Worm (Caenorhabditis elegans) whole organism, L4 larva: ENCODE results near the gene C06A6.7.

ENCODE experiments used
- F26F4.8 ChIP-seq: fragments of 200-800 bp; sonication (Bioruptor generic); conservative IDR thresholded peaks from 2 replicates; pipeline ENCODE4 v1.3.6; 2022; ENCODE audit warnings: missing genetic modification characterization, missing compliant biosample characterization
- ZK337.2 ChIP-seq: fragments of 200-800 bp; sonication (Bioruptor generic); IDR thresholded peaks from 2 replicates; pipeline ENCODE4 v1.3.6; 2022; ENCODE audit warnings: missing genetic modification reagents, missing genetic modification characterization, missing compliant biosample characterization
- aha-1 ChIP-seq: fragments of 150-350 bp; peaks from one replicate; lab custom pipeline; 2014; ENCODE audit warnings: missing biosample characterization, missing genetic modification characterization
- aly-2 ChIP-seq: sonication (generic microtip); optimal IDR thresholded peaks from 2 replicates; lab custom pipeline; 2018; ENCODE audit warnings: missing biosample characterization, missing genetic modification characterization
- attf-4 ChIP-seq: sonication (generic microtip); optimal IDR thresholded peaks from 3 replicates; lab custom pipeline; 2017; ENCODE audit warnings: missing biosample characterization, missing genetic modification characterization
- ceh-28 ChIP-seq: fragments of 150-350 bp; optimal IDR thresholded peaks from 2 replicates; lab custom pipeline; 2014; ENCODE audit warnings: missing biosample characterization, missing genetic modification reagents, missing genetic modification characterization
- ceh-44 ChIP-seq: fragments of 200-800 bp; sonication (Bioruptor generic); IDR thresholded peaks from 2 replicates; pipeline ENCODE4 v1.3.6; 2022; ENCODE audit warnings: missing genetic modification reagents, missing genetic modification characterization, missing compliant biosample characterization
- ces-1 ChIP-seq: fragments of 150-350 bp; sonication (generic microtip); optimal IDR thresholded peaks from 4 replicates; lab custom pipeline; 2014; ENCODE audit warnings: missing biosample characterization, missing genetic modification reagents, missing genetic modification characterization
- ctbp-1 ChIP-seq: fragments of 200-800 bp; sonication (Bioruptor generic); IDR thresholded peaks from 2 replicates; pipeline ENCODE4 v1.3.6; 2022; ENCODE audit warnings: missing genetic modification reagents, missing genetic modification characterization, missing compliant biosample characterization
- daf-16 ChIP-seq, 3 experiments: sonication (generic microtip); optimal IDR thresholded peaks; 2 replicates each; lab custom pipeline; 2016 to 2017; ENCODE audit warnings: missing genetic modification characterization in 3 of 3, missing genetic modification reagents in 3 of 3, mild to moderate bottlenecking in 2 of 3, missing compliant biosample characterization in 2 of 3, missing biosample characterization in 1 of 3, moderate library complexity in 1 of 3
- dmd-6 ChIP-seq: fragments of 200-800 bp; sonication (Bioruptor generic); IDR thresholded peaks from 2 replicates; pipeline ENCODE4 v1.3.6; 2022; ENCODE audit warnings: missing genetic modification reagents, missing genetic modification characterization, missing compliant biosample characterization
- dmd-8 ChIP-seq: fragments of 200-800 bp; sonication (Bioruptor generic); IDR thresholded peaks from 2 replicates; pipeline ENCODE4 v1.3.6; 2022; ENCODE audit warnings: missing genetic modification characterization, missing compliant biosample characterization
- dpl-1 ChIP-seq: fragments of 150-350 bp; optimal IDR thresholded peaks from 2 replicates; lab custom pipeline; 2014; ENCODE audit warnings: missing biosample characterization, missing genetic modification reagents, missing genetic modification characterization
- duxl-1 ChIP-seq: sonication (generic microtip); optimal IDR thresholded peaks from 2 replicates; lab custom pipeline; 2016; ENCODE audit warnings: mild to moderate bottlenecking, missing genetic modification characterization, moderate library complexity, missing compliant biosample characterization; ENCODE audit not compliant: poor library complexity
- egl-43 ChIP-seq: fragments of 200-800 bp; sonication (Bioruptor generic); IDR thresholded peaks from 2 replicates; pipeline ENCODE4 v1.3.6; 2022; ENCODE audit warnings: missing genetic modification reagents, missing genetic modification characterization, missing compliant biosample characterization
- gei-8 ChIP-seq: fragments of 200-800 bp; sonication (Bioruptor generic); optimal IDR thresholded peaks from 2 replicates; lab custom pipeline; 2018; ENCODE audit warnings: mild to moderate bottlenecking, missing genetic modification characterization, missing compliant biosample characterization
- hif-1 ChIP-seq, 2 experiments: sonication (generic microtip); optimal IDR thresholded peaks; 2 replicates each; lab custom pipeline; 2016 to 2017; ENCODE audit warnings: missing compliant biosample characterization in 2 of 2, missing genetic modification characterization in 2 of 2, missing genetic modification reagents in 2 of 2, missing genotype in 2 of 2, mild to moderate bottlenecking in 1 of 2
- jun-1 ChIP-seq: fragments of 150-350 bp; optimal IDR thresholded peaks from 2 replicates; lab custom pipeline; 2014; ENCODE audit warnings: missing biosample characterization, missing genetic modification reagents, missing genetic modification characterization
- lin-1 ChIP-seq: fragments of 200-800 bp; sonication (Bioruptor generic); IDR thresholded peaks from 2 replicates; pipeline ENCODE4 v1.3.6; 2022; ENCODE audit warnings: missing genetic modification reagents, missing genetic modification characterization, missing compliant biosample characterization
- lin-13 ChIP-seq: fragments of 150-350 bp; optimal IDR thresholded peaks from 2 replicates; lab custom pipeline; 2014; ENCODE audit warnings: missing biosample characterization, missing genetic modification reagents, missing genetic modification characterization
- lin-15B ChIP-seq: fragments of 150-350 bp; sonication (generic microtip); optimal IDR thresholded peaks from 3 replicates; lab custom pipeline; 2014; ENCODE audit warnings: missing biosample characterization, missing genetic modification characterization
- lin-39 ChIP-seq: fragments of 150-350 bp; optimal IDR thresholded peaks from 2 replicates; lab custom pipeline; 2014; ENCODE audit warnings: missing biosample characterization, missing genetic modification reagents, missing genetic modification characterization
- lsy-2 ChIP-seq, 2 experiments: fragments of 150-350 bp in 1 of 2; sonication (generic microtip) in 1 of 2; optimal IDR thresholded peaks; 2 replicates each; lab custom pipeline; 2014 to 2017; ENCODE audit warnings: missing biosample characterization in 2 of 2, missing genetic modification characterization in 2 of 2
- madf-5 ChIP-seq, 2 experiments: fragments of 200-800 bp; sonication (Bioruptor generic); IDR thresholded peaks; 2 replicates each; pipeline ENCODE4 v1.3.6; 2022; ENCODE audit warnings: missing compliant biosample characterization in 2 of 2, missing genetic modification characterization in 2 of 2
- mdl-1 ChIP-seq, 2 experiments: fragments of 150-350 bp in 1 of 2; sonication (generic microtip) in 1 of 2; optimal IDR thresholded peaks; 2 replicates each; lab custom pipeline; 2014 to 2017; ENCODE audit warnings: missing biosample characterization in 2 of 2, missing genetic modification characterization in 2 of 2
- mdt-29 ChIP-seq: fragments of 200-800 bp; sonication (Bioruptor generic); IDR thresholded peaks from 2 replicates; pipeline ENCODE4 v1.3.6; 2022; ENCODE audit warnings: missing genetic modification reagents, missing genetic modification characterization, missing compliant biosample characterization
- mep-1 ChIP-seq: fragments of 150-350 bp; sonication (generic microtip); optimal IDR thresholded peaks from 3 replicates; lab custom pipeline; 2014; ENCODE audit warnings: missing biosample characterization, missing genetic modification characterization
- mxl-3 ChIP-seq: fragments of 200-800 bp; sonication (Bioruptor generic); optimal IDR thresholded peaks from 2 replicates; lab custom pipeline; 2018; ENCODE audit warnings: mild to moderate bottlenecking, missing genetic modification characterization, missing compliant biosample characterization
- nhr-102 ChIP-seq: sonication (generic microtip); optimal IDR thresholded peaks from 2 replicates; lab custom pipeline; 2016; ENCODE audit warnings: mild to moderate bottlenecking, missing genetic modification characterization, moderate library complexity, missing compliant biosample characterization
- nhr-25 ChIP-seq: sonication (generic microtip); optimal IDR thresholded peaks from 2 replicates; lab custom pipeline; 2017; ENCODE audit warnings: missing genetic modification characterization, mild to moderate bottlenecking, missing compliant biosample characterization, antibody characterized with exemption, moderate library complexity, borderline replicate concordance; ENCODE audit not compliant: insufficient read depth
- nhr-42 ChIP-seq: fragments of 200-800 bp; sonication (Bioruptor generic); IDR thresholded peaks from 2 replicates; pipeline ENCODE4 v1.3.6; 2022; ENCODE audit warnings: missing genetic modification characterization, missing compliant biosample characterization
- nhr-48 ChIP-seq: sonication (generic microtip); optimal IDR thresholded peaks from 2 replicates; lab custom pipeline; 2016; ENCODE audit warnings: mild to moderate bottlenecking, missing genetic modification characterization, missing compliant biosample characterization
- nhr-77 ChIP-seq: fragments of 150-350 bp; optimal IDR thresholded peaks from 2 replicates; lab custom pipeline; 2014; ENCODE audit warnings: missing biosample characterization, missing genetic modification characterization
- set-16 ChIP-seq: fragments of 200-800 bp; sonication (Bioruptor generic); IDR thresholded peaks from 2 replicates; pipeline ENCODE4 v1.3.6; 2022; ENCODE audit warnings: missing genetic modification reagents, missing genetic modification characterization, missing compliant biosample characterization
- skn-1 ChIP-seq: fragments of 150-350 bp; optimal IDR thresholded peaks from 2 replicates; lab custom pipeline; 2014; ENCODE audit warnings: missing biosample characterization, missing genetic modification characterization
- snpc-1.2 ChIP-seq: fragments of 200-800 bp; sonication (Bioruptor generic); IDR thresholded peaks from 2 replicates; pipeline ENCODE4 v1.3.6; 2022; ENCODE audit warnings: missing genetic modification reagents, missing genetic modification characterization, missing compliant biosample characterization
- spr-1 ChIP-seq: sonication (generic microtip); optimal IDR thresholded peaks from 2 replicates; lab custom pipeline; 2016; ENCODE audit warnings: mild to moderate bottlenecking, missing genetic modification characterization, missing compliant biosample characterization
- tra-1 ChIP-seq: fragments of 200-800 bp; sonication (Bioruptor generic); IDR thresholded peaks from 2 replicates; pipeline ENCODE4 v1.3.6; 2022; ENCODE audit warnings: missing genetic modification reagents, missing genetic modification characterization, missing compliant biosample characterization
- unc-130 ChIP-seq: sonication (generic microtip); optimal IDR thresholded peaks from 2 replicates; lab custom pipeline; 2016; ENCODE audit warnings: missing genetic modification reagents, missing genetic modification characterization, missing compliant biosample characterization
- unc-39 ChIP-seq: sonication (generic microtip); optimal IDR thresholded peaks from 2 replicates; lab custom pipeline; 2017; ENCODE audit warnings: missing biosample characterization, missing genetic modification characterization
- unc-62 ChIP-seq, 3 experiments: fragments of 150-350 bp in 1 of 3; sonication (generic microtip); optimal IDR thresholded peaks in 2 of 3; peaks in 1 of 3; 1 replicate in 1 of 3; 2 replicates in 2 of 3; lab custom pipeline; 2014 to 2017; ENCODE audit warnings: missing biosample characterization in 3 of 3, missing genetic modification characterization in 3 of 3, missing genetic modification reagents in 3 of 3, missing genotype in 1 of 3
- vab-7 ChIP-seq: fragments of 200-800 bp; sonication (Bioruptor generic); IDR thresholded peaks from 2 replicates; pipeline ENCODE4 v1.3.6; 2022; ENCODE audit warnings: missing genetic modification reagents, missing genetic modification characterization, missing compliant biosample characterization
- zfp-3 ChIP-seq: fragments of 200-800 bp; sonication (Bioruptor generic); conservative IDR thresholded peaks from 2 replicates; pipeline ENCODE4 v1.3.6; 2022; ENCODE audit warnings: missing genetic modification reagents, missing genetic modification characterization, missing compliant biosample characterization

C06A6.7 gene

ce11 chrIV:7790801-7791588 lies 47.3 kb downstream of the C06A6.7 start, which contains the start of gene rsp-6 (continued):
- TF ChIP-seq gei-8 (no peak), lin-39 (no peak), hif-1 (tag; optimal IDR thresholded peaks at IDR 0.05; lab: Kevin White, UChicago) (peak in 1 of 2 experiments; percentile 75), ceh-44 (peak; percentile 56; the same call in 1 of the 2 replicates), spr-1 (tag; lab: Kevin White, UChicago) (no peak), duxl-1 (tag; lab: Kevin White, UChicago) (peak; percentile 44), mdl-1 (tag; optimal IDR thresholded peaks at IDR 0.05; lab: Kevin White, UChicago) (peak in 1 of 2 experiments; percentile 59), ces-1 (no peak), tra-1 (GFP tag; lab: Robert Waterston, UW) (no peak), skn-1 (tag; lab: Kevin White, UChicago) (no peak), unc-62 (GFP tag; optimal IDR thresholded peaks at IDR 0.05 in 1 of 2; lab: Kevin White, UChicago) (peak in 1 of 2 experiments; percentile 17), unc-62 (tag; optimal IDR thresholded peaks at IDR 0.05; lab: Kevin White, UChicago) (no peak), nhr-102 (tag; lab: Kevin White, UChicago) (peak; percentile 61), zfp-3 (GFP tag; lab: Robert Waterston, UW) (0 out of 2 replicates have a peak, but pooled peaks have one; percentile 33), ceh-28 (tag; lab: Kevin White, UChicago) (no peak), nhr-77 (peak; percentile 78), F26F4.8 (GFP tag; lab: Robert Waterston, UW) (no peak), lin-13 (GFP tag; lab: Kevin White, UChicago) (peak; percentile 75)
- TF ChIP-seq, all 104 proteins: peak for 48

- TF ChIP-seq egl-43 (GFP tag; lab: Robert Waterston, UW) (peak; percentile 3; the same call in 1 of the 2 replicates), jun-1 (tag; lab: Kevin White, UChicago) (no peak), nhr-77 (no peak), vab-7 (GFP tag; lab: Robert Waterston, UW) (no peak), set-16 (GFP tag; lab: Robert Waterston, UW) (0 out of 2 replicates have a peak, but pooled peaks have one; percentile 12), madf-5 (GFP tag; IDR thresholded peaks at IDR 0.05; lab: Robert Waterston, UW) (no peak), aha-1 (peak; percentile 59)
These were observed 48.1 kb downstream of the C06A6.7 start for ce11 chrIV:7790151-7790691.

- no peak for TF ChIP-seq nhr-25
- no peak for TF ChIP-seq lin-39
- TF ChIP-seq mep-1 (tag; lab: Kevin White, UChicago): peak; percentile 77
- TF ChIP-seq F26F4.8 (GFP tag; lab: Robert Waterston, UW): no peak
- 0 out of 2 replicates have a peak, but pooled peaks have one; percentile 9 for TF ChIP-seq nhr-42 (GFP tag; lab: Robert Waterston, UW)
- TF ChIP-seq nhr-77: no peak
- no peak for TF ChIP-seq lin-15B (tag; lab: Kevin White, UChicago)
- no peak for TF ChIP-seq nhr-48 (tag; lab: Kevin White, UChicago)
- no peak for TF ChIP-seq unc-39 (tag; lab: Kevin White, UChicago)
- TF ChIP-seq attf-4 (tag; lab: Kevin White, UChicago): no peak
- TF ChIP-seq dmd-6: peak; percentile 52
- peak; percentile 22; the same call in 1 of the 2 replicates for TF ChIP-seq ctbp-1 (GFP tag; lab: Robert Waterston, UW)
- 0 out of 2 replicates have a peak, but pooled peaks have one; percentile 47 for TF ChIP-seq lin-1 (GFP tag; lab: Robert Waterston, UW)
- TF ChIP-seq dpl-1 (GFP tag; lab: Kevin White, UChicago): no peak
- TF ChIP-seq unc-130: no peak
- no peak for TF ChIP-seq ces-1
- TF ChIP-seq ZK337.2 (GFP tag; lab: Robert Waterston, UW): no peak
- TF ChIP-seq mxl-3 (GFP tag; lab: Kevin White, UChicago): peak; percentile 84
- TF ChIP-seq dmd-8 (GFP tag; lab: Robert Waterston, UW): no peak
- TF ChIP-seq lsy-2 (tag; optimal IDR thresholded peaks at IDR 0.05; lab: Kevin White, UChicago): peak; percentile 30 to 83
- TF ChIP-seq mdt-29 (GFP tag; lab: Robert Waterston, UW): no peak
- peak; percentile 30; the same call in 1 of the 2 replicates for TF ChIP-seq snpc-1.2 (GFP tag; lab: Robert Waterston, UW)
- peak; percentile 28 to 60 for TF ChIP-seq daf-16 (GFP tag; optimal IDR thresholded peaks at IDR 0.05; lab: Kevin White, UChicago)
- peak; percentile 88 for TF ChIP-seq daf-16 (tag; optimal IDR thresholded peaks at IDR 0.05; lab: Kevin White, UChicago)
- TF ChIP-seq aly-2: no peak
- no peak for TF ChIP-seq ceh-44
These were observed 48.8 kb downstream of the C06A6.7 start, which contains the start of gene imp-3 for ce11 chrIV:7789521-7789949. imp-3 (minus strand) TSS chrIV:7789613.
